Fruit fly (Drosophila melanogaster): ENCODE data around the gene CG31809.
A peak's percentile ranks its signal among the peaks of the same experiment; 100 is the strongest.

The CG31809 gene

DNA sequence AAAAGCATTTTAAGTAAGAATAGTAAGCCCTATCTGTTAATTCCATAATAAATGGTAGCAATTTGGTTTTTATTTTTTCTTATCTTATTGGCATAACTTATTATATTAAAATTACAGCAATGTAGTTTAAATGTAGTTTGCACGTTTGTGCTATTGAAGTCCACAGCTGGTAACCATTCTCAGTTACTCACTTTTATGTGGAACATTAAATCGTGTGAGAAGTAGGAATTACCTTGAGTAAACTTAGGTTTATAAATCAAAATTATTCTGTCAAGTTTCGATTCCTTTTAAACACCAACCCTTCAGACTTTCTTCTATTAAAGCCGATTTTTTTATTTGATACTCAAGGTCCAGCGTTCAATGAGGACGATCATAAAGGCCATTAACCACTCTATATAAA is 31.1 kb upstream of the CG31809 start, which contains the start of gene CG42556:
Gene CG42556, plus strand, starts transcription at position 301 of the 400 bp plus-strand sequence.
- TF ChIP-seq Met (GFP tag; optimal IDR thresholded peaks at IDR 0.05) (no peak), CG6854 (GFP tag; optimal IDR thresholded peaks at IDR 0.05) (no peak), achi (GFP tag; optimal IDR thresholded peaks at IDR 0.05) (no peak), CG3032 (tag; optimal IDR thresholded peaks at IDR 0.05) (no peak), spab (GFP tag; optimal IDR thresholded peaks at IDR 0.05) (no peak), Eip78C (GFP tag) (no peak), CG15336 (GFP tag; IDR thresholded peaks at IDR 0.05) (no peak), CG8319 (GFP tag; optimal IDR thresholded peaks at IDR 0.05) (no peak), Hr39 (GFP tag; optimal IDR thresholded peaks at IDR 0.05) (no peak), pdm3 (GFP tag; optimal IDR thresholded peaks at IDR 0.05) (no peak), salr (GFP tag; optimal IDR thresholded peaks at IDR 0.05) (no peak), Sox102F (GFP tag; optimal IDR thresholded peaks at IDR 0.05) (no peak), CG11762 (GFP tag; optimal IDR thresholded peaks at IDR 0.05; ENCODE audit: insufficient read depth) (no peak), CG6276 (GFP tag; optimal IDR thresholded peaks at IDR 0.05) (no peak), CG6808 (GFP tag; optimal IDR thresholded peaks at IDR 0.05) (no peak), svp (GFP tag) (no peak), Eip75B (GFP tag; optimal IDR thresholded peaks at IDR 0.05) (no peak), CG3919 (GFP tag; optimal IDR thresholded peaks at IDR 0.05) (no peak), Hr4 (GFP tag; optimal IDR thresholded peaks at IDR 0.05) (no peak)

- TF ChIP-seq Sox102F (GFP tag; optimal IDR thresholded peaks at IDR 0.05): no peak
- no peak for TF ChIP-seq CG3919 (GFP tag; optimal IDR thresholded peaks at IDR 0.05)
- no peak for TF ChIP-seq CG1621 (tag; optimal IDR thresholded peaks at IDR 0.05)
- no peak for TF ChIP-seq Lpt (GFP tag; optimal IDR thresholded peaks at IDR 0.05)
- TF ChIP-seq svp (GFP tag): peak; percentile 99
- TF ChIP-seq Sox14 (GFP tag; optimal IDR thresholded peaks at IDR 0.05): peak; percentile 2
- no peak for TF ChIP-seq CG11902 (GFP tag; optimal IDR thresholded peaks at IDR 0.05)
- TF ChIP-seq CG11762 (GFP tag; optimal IDR thresholded peaks at IDR 0.05; ENCODE audit: insufficient read depth): no peak
- TF ChIP-seq CG9139 (GFP tag; optimal IDR thresholded peaks at IDR 0.05): no peak
- no peak for TF ChIP-seq spab (GFP tag; optimal IDR thresholded peaks at IDR 0.05)
- TF ChIP-seq topi (GFP tag; optimal IDR thresholded peaks at IDR 0.05): no peak
- no peak for TF ChIP-seq esn (GFP tag; optimal IDR thresholded peaks at IDR 0.05)
- TF ChIP-seq Eip78C (GFP tag): peak; percentile 67
- no peak for TF ChIP-seq Sox15 (GFP tag; optimal IDR thresholded peaks at IDR 0.05)
- TF ChIP-seq CG8632 (GFP tag; optimal IDR thresholded peaks at IDR 0.05): no peak
- no peak for TF ChIP-seq CG10669 (GFP tag; optimal IDR thresholded peaks at IDR 0.05)
- no peak for TF ChIP-seq salr (GFP tag; optimal IDR thresholded peaks at IDR 0.05)
- TF ChIP-seq Ets96B (tag; optimal IDR thresholded peaks at IDR 0.05): no peak
- TF ChIP-seq lz (GFP tag; optimal IDR thresholded peaks at IDR 0.05): no peak
- no peak for TF ChIP-seq Blimp-1 (GFP tag; optimal IDR thresholded peaks at IDR 0.05)
- TF ChIP-seq Gug (GFP tag; IDR thresholded peaks at IDR 0.05): no peak
- TF ChIP-seq dsx (GFP tag; optimal IDR thresholded peaks at IDR 0.05; ENCODE audit: poor library complexity, severe bottlenecking): peak; percentile 30
- no peak for TF ChIP-seq pdm3 (GFP tag; optimal IDR thresholded peaks at IDR 0.05)
- TF ChIP-seq ss (GFP tag; optimal IDR thresholded peaks at IDR 0.05): peak in 1 of 2 experiments; percentile 42
- no peak for TF ChIP-seq CG8119 (GFP tag; IDR thresholded peaks at IDR 0.05)
- no peak for TF ChIP-seq CG32006 (GFP tag; optimal IDR thresholded peaks at IDR 0.05)
- TF ChIP-seq Hr38 (GFP tag; optimal IDR thresholded peaks at IDR 0.05): no peak
- TF ChIP-seq CG6163 (GFP tag; IDR thresholded peaks at IDR 0.05): 0 out of 3 replicates have a peak, but pooled peaks have one; percentile 44
- no peak for TF ChIP-seq fd85E (GFP tag; optimal IDR thresholded peaks at IDR 0.05)
- no peak for TF ChIP-seq CG10631 (GFP tag; optimal IDR thresholded peaks at IDR 0.05)
- no peak for TF ChIP-seq Ets21C (GFP tag; optimal IDR thresholded peaks at IDR 0.05)
- no peak for TF ChIP-seq dac (GFP tag; optimal IDR thresholded peaks at IDR 0.05)
- TF ChIP-seq CG11294 (GFP tag; IDR thresholded peaks at IDR 0.05): no peak
- peak; percentile 59 for TF ChIP-seq vri (GFP tag; optimal IDR thresholded peaks at IDR 0.05)
- TF ChIP-seq OdsH (GFP tag; optimal IDR thresholded peaks at IDR 0.05): no peak
Measured at dm6 chr2L:16888574-16889376, 30.3 kb upstream of the CG31809 start.

All from whole organism, prepupa.